Fruit fly (Drosophila melanogaster) whole organism, embryonic: ENCODE measurements around the gene miple2.

ENCODE experiments used
- Abd-B ChIP-seq: fragments of 200-800 bp; sonication (Bioruptor generic); optimal IDR thresholded peaks from 2 replicates; lab custom pipeline; 2018; ENCODE audit warnings: missing biosample characterization, mild to moderate bottlenecking, missing genetic modification characterization, moderate library complexity
- Ada2b ChIP-seq: fragments of 200-800 bp; sonication (Bioruptor generic); IDR thresholded peaks from 2 replicates; pipeline ENCODE4 v1.3.6; 2022; ENCODE audit warnings: missing biosample characterization, missing genetic modification characterization
- Atf6 ChIP-seq: fragments of 200-800 bp; sonication (Bioruptor generic); IDR thresholded peaks from 2 replicates; pipeline ENCODE4 v1.3.6; 2022; ENCODE audit warnings: missing biosample characterization, missing genetic modification characterization
- CG1024 ChIP-seq: fragments of 200-800 bp; sonication (Bioruptor generic); IDR thresholded peaks from 2 replicates; pipeline ENCODE4 v1.3.6; 2022; ENCODE audit warnings: missing biosample characterization, missing genetic modification characterization
- CG10267 ChIP-seq: fragments of 200-800 bp; sonication (Bioruptor generic); optimal IDR thresholded peaks from 2 replicates; lab custom pipeline; 2018; ENCODE audit warnings: missing biosample characterization, mild to moderate bottlenecking, missing genetic modification characterization, moderate library complexity
- CG10431 ChIP-seq: fragments of 200-800 bp; sonication (Bioruptor generic); optimal IDR thresholded peaks from 3 replicates; lab custom pipeline; 2018; ENCODE audit warnings: missing biosample characterization, mild to moderate bottlenecking, missing genetic modification characterization
- CG10979 ChIP-seq: fragments of 200-800 bp; sonication (Bioruptor generic); optimal IDR thresholded peaks from 2 replicates; lab custom pipeline; 2018; ENCODE audit warnings: missing biosample characterization, mild to moderate bottlenecking, missing genetic modification characterization, moderate library complexity
- CG1233 ChIP-seq: fragments of 200-800 bp; sonication (Bioruptor generic); optimal IDR thresholded peaks from 4 replicates; lab custom pipeline; 2018; ENCODE audit warnings: missing biosample characterization, mild to moderate bottlenecking, missing genetic modification characterization
- CG14441 ChIP-seq: fragments of 200-800 bp; sonication (Bioruptor generic); IDR thresholded peaks from 2 replicates; pipeline ENCODE4 v1.3.6; 2022; ENCODE audit warnings: missing biosample characterization, missing genetic modification characterization
- CG15601 ChIP-seq: fragments of 200-800 bp; sonication (Bioruptor generic); optimal IDR thresholded peaks from 3 replicates; lab custom pipeline; 2019; ENCODE audit warnings: missing biosample characterization, mild to moderate bottlenecking, missing genetic modification characterization, moderate library complexity
- CG1603 ChIP-seq: fragments of 200-800 bp; sonication (Bioruptor generic); optimal IDR thresholded peaks from 2 replicates; lab custom pipeline; 2019; ENCODE audit warnings: missing biosample characterization, mild to moderate bottlenecking, missing genetic modification characterization, moderate library complexity
- CG17912 ChIP-seq: fragments of 200-800 bp; sonication (Bioruptor generic); optimal IDR thresholded peaks from 2 replicates; lab custom pipeline; 2018; ENCODE audit warnings: missing biosample characterization, mild to moderate bottlenecking, missing genetic modification characterization
- CG2199 ChIP-seq: fragments of 200-800 bp; sonication (Bioruptor generic); IDR thresholded peaks from 3 replicates; pipeline ENCODE4 v1.3.6; 2022; ENCODE audit warnings: missing biosample characterization, missing genetic modification characterization
- CG31441 ChIP-seq: fragments of 200-800 bp; sonication (Bioruptor generic); IDR thresholded peaks from 2 replicates; pipeline ENCODE4 v1.3.6; 2022; ENCODE audit warnings: missing biosample characterization, missing genetic modification characterization
- CG3838 ChIP-seq: fragments of 200-800 bp; sonication (Bioruptor generic); optimal IDR thresholded peaks from 3 replicates; lab custom pipeline; 2016; ENCODE audit warnings: missing biosample characterization, missing genetic modification characterization
- CG6854 ChIP-seq: fragments of 200-800 bp; sonication (Bioruptor generic); optimal IDR thresholded peaks from 3 replicates; lab custom pipeline; 2017; ENCODE audit warnings: missing biosample characterization, mild to moderate bottlenecking, missing genetic modification characterization
- CG7372 ChIP-seq: fragments of 200-800 bp; sonication (Bioruptor generic); IDR thresholded peaks from 2 replicates; pipeline ENCODE4 v1.3.6; 2022; ENCODE audit warnings: missing biosample characterization, missing genetic modification characterization
- CG8290 ChIP-seq, 3 experiments: fragments of 200-800 bp; sonication (Bioruptor generic); optimal IDR thresholded peaks; 2 replicates each; lab custom pipeline; 2016 to 2019; ENCODE audit warnings: missing biosample characterization in 3 of 3, missing genetic modification characterization in 3 of 3, mild to moderate bottlenecking in 2 of 3, moderate library complexity in 1 of 3
- CG9727 ChIP-seq: fragments of 200-800 bp; sonication (Bioruptor generic); optimal IDR thresholded peaks from 3 replicates; lab custom pipeline; 2017; ENCODE audit warnings: missing biosample characterization, mild to moderate bottlenecking, missing genetic modification characterization
- Chrac-16 ChIP-seq: fragments of 200-800 bp; sonication (Bioruptor generic); optimal IDR thresholded peaks from 3 replicates; lab custom pipeline; 2016; ENCODE audit warnings: missing biosample characterization, missing genetic modification characterization
- Dip3 ChIP-seq: fragments of 200-800 bp; sonication (Bioruptor generic); optimal IDR thresholded peaks from 3 replicates; lab custom pipeline; 2016; ENCODE audit warnings: missing biosample characterization, missing genetic modification characterization
- Fer1 ChIP-seq: fragments of 200-800 bp; sonication (Bioruptor generic); optimal IDR thresholded peaks from 2 replicates; lab custom pipeline; 2017; ENCODE audit warnings: missing biosample characterization, mild to moderate bottlenecking, missing genetic modification characterization
- H2.0 ChIP-seq: fragments of 200-800 bp; sonication (Bioruptor generic); IDR thresholded peaks from 2 replicates; pipeline ENCODE4 v1.3.6; 2022; ENCODE audit warnings: missing biosample characterization, missing genetic modification characterization
- HHEX ChIP-seq: fragments of 200-800 bp; sonication (Bioruptor generic); optimal IDR thresholded peaks from 3 replicates; lab custom pipeline; 2017; ENCODE audit warnings: missing biosample characterization, mild to moderate bottlenecking, missing genetic modification characterization, missing genetic modification reagents
- Kr ChIP-seq: fragments of 200-800 bp; sonication (Bioruptor generic); optimal IDR thresholded peaks from 2 replicates; lab custom pipeline; 2017; ENCODE audit warnings: missing biosample characterization, mild to moderate bottlenecking, missing genetic modification characterization
- Optix ChIP-seq: fragments of 200-800 bp; sonication (Bioruptor generic); IDR thresholded peaks from 3 replicates; pipeline ENCODE4 v1.3.6; 2022; ENCODE audit warnings: missing biosample characterization, missing genetic modification characterization
- Pdp1 ChIP-seq, 2 experiments: fragments of 200-800 bp; sonication (Bioruptor generic); optimal IDR thresholded peaks; 3 replicates each; lab custom pipeline; 2016; ENCODE audit warnings: missing biosample characterization in 2 of 2, missing genetic modification characterization in 2 of 2, mild to moderate bottlenecking in 1 of 2, moderate library complexity in 1 of 2
- Ravus ChIP-seq: fragments of 200-800 bp; sonication (Bioruptor generic); IDR thresholded peaks from 2 replicates; pipeline ENCODE4 v1.3.6; 2022; ENCODE audit warnings: missing biosample characterization, missing genetic modification characterization
- amos ChIP-seq: fragments of 200-800 bp; sonication (Bioruptor generic); IDR thresholded peaks from 2 replicates; pipeline ENCODE4 v1.3.6; 2022; ENCODE audit warnings: missing biosample characterization, missing genetic modification characterization; ENCODE audit not compliant: partially characterized antibody
- ara ChIP-seq: fragments of 200-800 bp; sonication (Bioruptor generic); IDR thresholded peaks from 2 replicates; pipeline ENCODE4 v1.3.6; 2022; ENCODE audit warnings: missing biosample characterization, missing genetic modification characterization
- btn ChIP-seq: fragments of 200-800 bp; sonication (Bioruptor generic); optimal IDR thresholded peaks from 2 replicates; lab custom pipeline; 2016; ENCODE audit warnings: missing biosample characterization, missing genetic modification characterization
- cg ChIP-seq: fragments of 200-800 bp; sonication (Bioruptor generic); optimal IDR thresholded peaks from 3 replicates; lab custom pipeline; 2019; ENCODE audit warnings: missing biosample characterization, mild to moderate bottlenecking, missing genetic modification characterization, moderate library complexity
- chif ChIP-seq, 2 experiments: fragments of 200-800 bp; sonication (Bioruptor generic); optimal IDR thresholded peaks; 3 replicates each; lab custom pipeline; 2016; ENCODE audit warnings: missing biosample characterization in 2 of 2, missing genetic modification characterization in 2 of 2
- dan ChIP-seq: fragments of 200-800 bp; sonication (Bioruptor generic); IDR thresholded peaks from 2 replicates; pipeline ENCODE4 v1.3.6; 2022; ENCODE audit warnings: missing biosample characterization, missing genetic modification characterization
- gce ChIP-seq: fragments of 200-800 bp; sonication (Bioruptor generic); IDR thresholded peaks from 3 replicates; pipeline ENCODE4 v1.3.6; 2022; ENCODE audit warnings: missing biosample characterization, missing genetic modification characterization
- ind ChIP-seq: fragments of 200-800 bp; sonication (Bioruptor generic); optimal IDR thresholded peaks from 3 replicates; lab custom pipeline; 2016; ENCODE audit warnings: missing biosample characterization, missing genetic modification characterization
- jigr1 ChIP-seq: fragments of 200-800 bp; sonication (Bioruptor generic); IDR thresholded peaks from 3 replicates; pipeline ENCODE4 v1.3.6; 2022; ENCODE audit warnings: missing biosample characterization, missing genetic modification characterization
- lbe ChIP-seq: fragments of 200-800 bp; sonication (Bioruptor generic); optimal IDR thresholded peaks from 2 replicates; lab custom pipeline; 2016; ENCODE audit warnings: missing biosample characterization, mild to moderate bottlenecking, missing genetic modification characterization
- nom ChIP-seq: fragments of 200-800 bp; sonication (Bioruptor generic); optimal IDR thresholded peaks from 2 replicates; lab custom pipeline; 2017; ENCODE audit warnings: missing biosample characterization, missing genetic modification characterization, mild to moderate bottlenecking, moderate library complexity, missing genetic modification reagents
- org-1 ChIP-seq: fragments of 200-800 bp; sonication (Bioruptor generic); optimal IDR thresholded peaks from 2 replicates; lab custom pipeline; 2017; ENCODE audit warnings: missing biosample characterization, missing genetic modification characterization
- peb ChIP-seq: fragments of 200-800 bp; sonication (Bioruptor generic); IDR thresholded peaks from 2 replicates; pipeline ENCODE4 v1.3.6; 2022; ENCODE audit warnings: missing biosample characterization, missing genetic modification characterization
- pho ChIP-seq: fragments of 200-800 bp; sonication (Bioruptor generic); optimal IDR thresholded peaks from 2 replicates; lab custom pipeline; 2016; ENCODE audit warnings: missing biosample characterization, missing genetic modification characterization
- phol ChIP-seq: fragments of 200-800 bp; sonication (Bioruptor generic); optimal IDR thresholded peaks from 3 replicates; lab custom pipeline; 2018; ENCODE audit warnings: missing biosample characterization, mild to moderate bottlenecking, missing genetic modification characterization, moderate library complexity
- pita ChIP-seq: fragments of 200-800 bp; sonication (Bioruptor generic); optimal IDR thresholded peaks from 2 replicates; lab custom pipeline; 2017; ENCODE audit warnings: missing biosample characterization, mild to moderate bottlenecking, missing genetic modification characterization
- psq ChIP-seq: fragments of 200-800 bp; sonication (Bioruptor generic); optimal IDR thresholded peaks from 2 replicates; lab custom pipeline; 2017; ENCODE audit warnings: missing biosample characterization, missing genetic modification characterization
- sima ChIP-seq: fragments of 200-800 bp; sonication (Bioruptor generic); optimal IDR thresholded peaks from 2 replicates; lab custom pipeline; 2016; ENCODE audit warnings: missing biosample characterization, missing genetic modification characterization
- unpg ChIP-seq: fragments of 200-800 bp; sonication (Bioruptor generic); optimal IDR thresholded peaks from 3 replicates; lab custom pipeline; 2018; ENCODE audit warnings: missing biosample characterization, mild to moderate bottlenecking, missing genetic modification characterization, moderate library complexity
- z ChIP-seq: fragments of 200-800 bp; sonication (Bioruptor generic); IDR thresholded peaks from 3 replicates; pipeline ENCODE4 v1.3.6; 2022; ENCODE audit warnings: missing biosample characterization, missing genetic modification characterization

The miple2 gene

dm6 chr3L:223019-223902 is 47.7 kb upstream of the miple2 start, which contains the start of the genes pyx and CG33229 (continued):
- TF ChIP-seq Ravus (GFP tag; lab: Robert Waterston, UW) (peak; percentile 20), org-1 (peak; percentile 64), CG15601 (peak; percentile 70), Atf6 (GFP tag; lab: Robert Waterston, UW) (peak; percentile 75), CG14441 (GFP tag; lab: Robert Waterston, UW) (peak; percentile 82), btn (GFP tag; lab: Kevin White, UChicago) (peak; percentile 35), ara (GFP tag; lab: Robert Waterston, UW) (peak; percentile 58), CG6854 (GFP tag; lab: Kevin White, UChicago) (peak; percentile 19), CG10979 (tag; lab: Kevin White, UChicago) (peak; percentile 73), ind (GFP tag; lab: Kevin White, UChicago) (peak; percentile 89), Dip3 (GFP tag; lab: Kevin White, UChicago) (peak; percentile 87), chif (GFP tag; optimal IDR thresholded peaks at IDR 0.05; lab: Kevin White, UChicago) (peak; percentile 73 to 79), pita (no peak), sima (GFP tag; lab: Kevin White, UChicago) (peak; percentile 41), dan (GFP tag; lab: Robert Waterston, UW) (0 out of 2 replicates have a peak, but pooled peaks have one; percentile 14), Fer1 (GFP tag; lab: Kevin White, UChicago) (peak; percentile 55), psq (GFP tag; lab: Kevin White, UChicago) (peak; percentile 50), CG1024 (GFP tag; lab: Robert Waterston, UW) (peak; percentile 55; the same call in 1 of the 2 replicates), lbe (GFP tag; lab: Kevin White, UChicago) (no peak), cg (GFP tag; lab: Kevin White, UChicago) (no peak), phol (tag; lab: Kevin White, UChicago) (peak; percentile 90), gce (GFP tag; lab: Robert Waterston, UW) (peak; percentile 60; the same call in 2 of the 3 replicates), jigr1 (0 out of 3 replicates have a peak, but pooled peaks have one; percentile 40), HHEX (GFP tag; lab: Kevin White, UChicago) (peak; percentile 81), CG1233 (GFP tag; lab: Kevin White, UChicago) (peak; percentile 85), CG2199 (GFP tag; lab: Robert Waterston, UW) (0 out of 3 replicates have a peak, but pooled peaks have one; percentile 57), Ada2b (GFP tag; lab: Robert Waterston, UW) (peak; percentile 71), pho (GFP tag; lab: Kevin White, UChicago) (peak; percentile 90), Chrac-16 (GFP tag; lab: Kevin White, UChicago) (peak; percentile 89), amos (GFP tag; lab: Robert Waterston, UW) (peak; percentile 17; the same call in 1 of the 2 replicates), nom (GFP tag; lab: Kevin White, UChicago) (peak; percentile 7), Pdp1 (GFP tag; optimal IDR thresholded peaks at IDR 0.05; lab: Kevin White, UChicago) (peak; percentile 67 to 85), CG10431 (GFP tag; lab: Kevin White, UChicago) (peak; percentile 78), CG10267 (tag; lab: Kevin White, UChicago) (peak; percentile 74), peb (peak; percentile 63), unpg (GFP tag; lab: Kevin White, UChicago) (peak; percentile 74), CG8290 (GFP tag; optimal IDR thresholded peaks at IDR 0.05; lab: Kevin White, UChicago) (peak; percentile 76), CG8290 (tag; optimal IDR thresholded peaks at IDR 0.05; lab: Kevin White, UChicago) (peak in 1 of 2 experiments; percentile 90), Kr (no peak), Abd-B (GFP tag; lab: Kevin White, UChicago) (peak; percentile 91), z (no peak), H2.0 (GFP tag; lab: Robert Waterston, UW) (peak; percentile 75), CG1603 (tag; lab: Kevin White, UChicago) (peak; percentile 67), CG9727 (peak; percentile 89), CG3838 (GFP tag; lab: Kevin White, UChicago) (peak; percentile 56), CG7372 (peak; percentile 87), Optix (GFP tag; lab: Robert Waterston, UW) (peak; percentile 71), CG17912 (GFP tag; lab: Kevin White, UChicago) (peak; percentile 67), CG31441 (GFP tag; lab: Robert Waterston, UW) (peak; percentile 80; the same call in 1 of the 2 replicates)
